Fruit fly (Drosophila melanogaster): ENCODE results near the gene PGRP-SB2.

dm6 chr3L:16704251-16704650 is 22.1 kb upstream of the PGRP-SB2 start:
- TF ChIP-seq pan (optimal IDR thresholded peaks at IDR 0.05) (no peak), CG8478 (optimal IDR thresholded peaks at IDR 0.05) (no peak), EcR (GFP tag; optimal IDR thresholded peaks at IDR 0.05) (no peak), psq (optimal IDR thresholded peaks at IDR 0.05) (no peak), Dll (optimal IDR thresholded peaks at IDR 0.05) (no peak), usp (GFP tag; optimal IDR thresholded peaks at IDR 0.05) (no peak)

Data from whole organism.